Worm (Caenorhabditis elegans): Measurements from ENCODE around the gene egl-17.
"Not testable (repeated sequence)": the region's sequence is repeated elsewhere in the genome, so short reads cannot be mapped to it uniquely, and the experiment has no call there.

DNA sequence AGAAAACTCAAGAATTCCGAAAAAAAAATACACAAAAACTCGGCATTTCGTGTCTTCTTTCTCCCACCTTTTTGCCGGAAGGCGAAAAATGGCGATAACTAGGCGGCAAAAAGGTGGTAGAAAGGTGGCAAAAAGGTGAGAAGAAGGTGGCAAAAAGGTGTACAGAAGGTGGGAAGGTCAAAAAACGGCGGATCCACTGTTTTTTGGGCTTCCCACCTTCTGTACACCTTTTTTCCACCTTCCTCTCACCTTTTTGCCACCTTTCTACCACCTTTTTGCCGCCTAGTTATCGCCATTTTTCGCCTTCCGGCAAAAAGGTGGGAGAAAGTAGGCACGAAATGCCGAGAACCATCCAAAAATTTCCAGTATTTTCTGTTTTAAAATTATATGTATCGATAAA, 23.6 kb upstream of the egl-17 start:
- not testable (repeated sequence) for TF ChIP-seq snpc-1.1 (tag; optimal IDR thresholded peaks at IDR 0.05; ENCODE audit: insufficient read depth); nfya-1 (tag; optimal IDR thresholded peaks at IDR 0.05; ENCODE audit: borderline replicate concordance, insufficient read depth); unc-130 (GFP tag; optimal IDR thresholded peaks at IDR 0.05); ceh-100 (GFP tag; IDR thresholded peaks at IDR 0.05); nhr-80 (tag; optimal IDR thresholded peaks at IDR 0.05); him-1 (tag; optimal IDR thresholded peaks at IDR 0.05); ama-1 (optimal IDR thresholded peaks at IDR 0.05); ama-1 (GFP tag; optimal IDR thresholded peaks at IDR 0.05); dpl-1 (GFP tag; optimal IDR thresholded peaks at IDR 0.05); lsl-1 (GFP tag; optimal IDR thresholded peaks at IDR 0.05); lir-1 (GFP tag; conservative IDR thresholded peaks at IDR 0.05); F33H1.4 (GFP tag; IDR thresholded peaks at IDR 0.05); snpc-3.4 (tag; optimal IDR thresholded peaks at IDR 0.05); atf-7 (tag; optimal IDR thresholded peaks at IDR 0.05)
- TF ChIP-seq B0019.2 (GFP tag; conservative IDR thresholded peaks at IDR 0.05) = 0 out of 2 replicates have a peak, but pooled peaks have one; percentile 8

Data from whole organism, young adult.